In the genomic region with DNA sequence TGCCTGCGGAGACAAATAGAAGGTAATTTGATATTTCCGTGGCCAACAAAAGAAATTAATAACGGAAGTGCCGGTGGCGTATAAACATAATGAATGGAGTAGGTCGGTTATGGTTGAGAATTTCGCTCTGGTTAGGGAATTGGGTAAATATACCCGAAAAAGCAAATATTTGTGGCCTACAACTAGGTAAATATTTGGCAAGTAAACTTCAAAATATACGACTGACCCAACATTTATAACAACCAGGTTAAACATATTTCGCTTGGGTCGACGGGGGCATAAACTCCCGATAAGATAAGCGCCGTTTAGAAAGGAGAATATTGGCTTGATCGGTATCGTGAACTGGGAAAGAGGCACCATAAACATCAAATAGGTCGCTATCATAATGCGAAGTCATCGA, we compare ENCODE assay signal across 1 fruit fly cellular context.
TF ChIP-seq lines count a peak whose summit lies in the region.

No protein-coding gene starts in this region.

TF ChIP-seq in whole organism, embryonic, 481 proteins besides CTCF, POLR2A, EP300 and RAD21 (continued from another document and continues in another):
- TF ChIP-seq NK7.1 (GFP tag; optimal IDR thresholded peaks at IDR 0.05; lab: Kevin White, UChicago) (no peak), Blimp-1 (GFP tag; optimal IDR thresholded peaks at IDR 0.05; lab: Kevin White, UChicago) (no peak), CG14441 (GFP tag; IDR thresholded peaks at IDR 0.05; lab: Robert Waterston, UW) (no peak), grau (tag; optimal IDR thresholded peaks at IDR 0.05; lab: Kevin White, UChicago) (no peak), CG31365 (tag; optimal IDR thresholded peaks at IDR 0.05; lab: Kevin White, UChicago) (peak; percentile 25), CG12219 (GFP tag; optimal IDR thresholded peaks at IDR 0.05; lab: Kevin White, UChicago) (peak; percentile 57), Lim3 (GFP tag; IDR thresholded peaks at IDR 0.05; lab: Robert Waterston, UW) (no peak), Six4 (GFP tag; optimal IDR thresholded peaks at IDR 0.05; lab: Kevin White, UChicago) (no peak), CG3838 (GFP tag; optimal IDR thresholded peaks at IDR 0.05; lab: Kevin White, UChicago) (no peak), CG11247 (GFP tag; IDR thresholded peaks at IDR 0.05; lab: Robert Waterston, UW) (no peak), CG11504 (tag; optimal IDR thresholded peaks at IDR 0.05; lab: Kevin White, UChicago) (no peak), hbn (GFP tag; IDR thresholded peaks at IDR 0.05; lab: Robert Waterston, UW; ENCODE audit: partially characterized antibody) (no peak), CG9437 (GFP tag; optimal IDR thresholded peaks at IDR 0.05; lab: Kevin White, UChicago) (no peak), Poxn (GFP tag; IDR thresholded peaks at IDR 0.05; lab: Robert Waterston, UW) (no peak), klu (GFP tag; IDR thresholded peaks at IDR 0.05; lab: Robert Waterston, UW) (no peak), CG12071 (GFP tag; optimal IDR thresholded peaks at IDR 0.05; lab: Kevin White, UChicago) (no peak), CG14050 (GFP tag; IDR thresholded peaks at IDR 0.05; lab: Robert Waterston, UW) (no peak), H15 (GFP tag; IDR thresholded peaks at IDR 0.05; lab: Robert Waterston, UW) (no peak), CG9876 (GFP tag; optimal IDR thresholded peaks at IDR 0.05; lab: Kevin White, UChicago) (no peak), dysf (GFP tag; IDR thresholded peaks at IDR 0.05; lab: Robert Waterston, UW) (no peak), lola (GFP tag; optimal IDR thresholded peaks at IDR 0.05; lab: Kevin White, UChicago) (peak in 1 of 3 experiments; percentile 78), CG31388 (GFP tag; optimal IDR thresholded peaks at IDR 0.05; lab: Kevin White, UChicago) (no peak), dm (GFP tag; optimal IDR thresholded peaks at IDR 0.05; lab: Kevin White, UChicago) (no peak), cad (GFP tag; optimal IDR thresholded peaks at IDR 0.05; lab: Kevin White, UChicago) (no peak), CG16815 (GFP tag; optimal IDR thresholded peaks at IDR 0.05; lab: Kevin White, UChicago) (no peak), CG1529 (GFP tag; optimal IDR thresholded peaks at IDR 0.05; lab: Kevin White, UChicago) (peak; percentile 27), salm (tag; optimal IDR thresholded peaks at IDR 0.05; lab: Kevin White, UChicago) (peak; percentile 71), slbo (GFP tag; IDR thresholded peaks at IDR 0.05; lab: Robert Waterston, UW) (no peak), CG30020 (tag; optimal IDR thresholded peaks at IDR 0.05; lab: Kevin White, UChicago) (no peak), jumu (GFP tag; optimal IDR thresholded peaks at IDR 0.05; lab: Kevin White, UChicago) (no peak), ham (GFP tag; IDR thresholded peaks at IDR 0.05; lab: Robert Waterston, UW) (no peak), maf-S (GFP tag; optimal IDR thresholded peaks at IDR 0.05; lab: Kevin White, UChicago) (no peak), Ets65A (GFP tag; lab: Kevin White, UChicago) (peak; percentile 31), slp2 (GFP tag; optimal IDR thresholded peaks at IDR 0.05; lab: Kevin White, UChicago) (no peak), CG9932 (GFP tag; IDR thresholded peaks at IDR 0.05; lab: Robert Waterston, UW) (no peak), ken (GFP tag; IDR thresholded peaks at IDR 0.05; lab: Robert Waterston, UW) (no peak), caup (GFP tag; optimal IDR thresholded peaks at IDR 0.05; lab: Kevin White, UChicago; ENCODE audit: severe bottlenecking) (no peak), Hr3 (GFP tag; optimal IDR thresholded peaks at IDR 0.05; lab: Kevin White, UChicago) (no peak), CG16863 (GFP tag; optimal IDR thresholded peaks at IDR 0.05; lab: Kevin White, UChicago) (no peak), en (GFP tag; optimal IDR thresholded peaks at IDR 0.05; lab: Kevin White, UChicago) (no peak), CG6689 (GFP tag; IDR thresholded peaks at IDR 0.05; lab: Robert Waterston, UW) (no peak), HLH4C (GFP tag; IDR thresholded peaks at IDR 0.05; lab: Robert Waterston, UW; ENCODE audit: partially characterized antibody) (no peak), sc (optimal IDR thresholded peaks at IDR 0.05; lab: Kevin White, UChicago) (no peak), sc (GFP tag; optimal IDR thresholded peaks at IDR 0.05; lab: Kevin White, UChicago) (peak; percentile 43), gfzf (GFP tag; optimal IDR thresholded peaks at IDR 0.05; lab: Kevin White, UChicago) (no peak), twi (tag; optimal IDR thresholded peaks at IDR 0.05; lab: Kevin White, UChicago) (peak; percentile 46), Usf (GFP tag; optimal IDR thresholded peaks at IDR 0.05; lab: Kevin White, UChicago) (no peak), ems (GFP tag; optimal IDR thresholded peaks at IDR 0.05; lab: Kevin White, UChicago) (no peak), CG17359 (tag; optimal IDR thresholded peaks at IDR 0.05; lab: Kevin White, UChicago) (no peak), CG3726 (GFP tag; IDR thresholded peaks at IDR 0.05; lab: Robert Waterston, UW) (no peak), Oaz (GFP tag; IDR thresholded peaks at IDR 0.05; lab: Robert Waterston, UW) (no peak), Dek (tag; optimal IDR thresholded peaks at IDR 0.05; lab: Kevin White, UChicago) (no peak), Max (GFP tag; optimal IDR thresholded peaks at IDR 0.05; lab: Kevin White, UChicago) (no peak), HLHmδ (GFP tag; optimal IDR thresholded peaks at IDR 0.05; lab: Kevin White, UChicago) (peak; percentile 68), CG13296 (GFP tag; optimal IDR thresholded peaks at IDR 0.05; lab: Kevin White, UChicago) (no peak), row (GFP tag; IDR thresholded peaks at IDR 0.05; lab: Robert Waterston, UW) (no peak), CG8944 (GFP tag; optimal IDR thresholded peaks at IDR 0.05; lab: Kevin White, UChicago) (no peak), ci (GFP tag; IDR thresholded peaks at IDR 0.05; lab: Robert Waterston, UW) (0 out of 3 replicates have a peak, but pooled peaks have one; percentile 55), CG4424 (GFP tag; optimal IDR thresholded peaks at IDR 0.05; lab: Kevin White, UChicago) (peak; percentile 23), MBD-R2 (GFP tag; IDR thresholded peaks at IDR 0.05; lab: Robert Waterston, UW) (no peak), CG2889 (GFP tag; IDR thresholded peaks at IDR 0.05; lab: Robert Waterston, UW) (no peak), CG4617 (GFP tag; optimal IDR thresholded peaks at IDR 0.05; lab: Kevin White, UChicago; ENCODE audit: borderline replicate concordance) (no peak), gcm (GFP tag; optimal IDR thresholded peaks at IDR 0.05; lab: Kevin White, UChicago) (peak; percentile 75), C15 (GFP tag; IDR thresholded peaks at IDR 0.05; lab: Robert Waterston, UW) (no peak), CG6654 (GFP tag; optimal IDR thresholded peaks at IDR 0.05; lab: Kevin White, UChicago) (no peak), CrebB (tag; optimal IDR thresholded peaks at IDR 0.05; lab: Kevin White, UChicago) (peak; percentile 78), Xrp1 (GFP tag; IDR thresholded peaks at IDR 0.05; lab: Robert Waterston, UW) (peak; percentile 77), CG15269 (tag; optimal IDR thresholded peaks at IDR 0.05; lab: Kevin White, UChicago) (no peak), Hsf (GFP tag; optimal IDR thresholded peaks at IDR 0.05; lab: Kevin White, UChicago) (no peak), CG43689 (GFP tag; IDR thresholded peaks at IDR 0.05; lab: Robert Waterston, UW) (no peak), lbe (GFP tag; optimal IDR thresholded peaks at IDR 0.05; lab: Kevin White, UChicago) (no peak), CG11696 (GFP tag; IDR thresholded peaks at IDR 0.05; lab: Robert Waterston, UW) (0 out of 2 replicates have a peak, but pooled peaks have one; percentile 25), Med (GFP tag; lab: Kevin White, UChicago) (peak; percentile 75), usp (GFP tag; optimal IDR thresholded peaks at IDR 0.05; lab: Kevin White, UChicago) (no peak), CG16779 (GFP tag; IDR thresholded peaks at IDR 0.05; lab: Robert Waterston, UW) (no peak), seq (GFP tag; IDR thresholded peaks at IDR 0.05; lab: Robert Waterston, UW) (no peak), CG10959 (GFP tag; IDR thresholded peaks at IDR 0.05; lab: Robert Waterston, UW) (no peak), CG12236 (GFP tag; optimal IDR thresholded peaks at IDR 0.05; lab: Kevin White, UChicago) (peak; percentile 17), CG9817 (tag; optimal IDR thresholded peaks at IDR 0.05; lab: Kevin White, UChicago) (no peak), Doc3 (GFP tag; IDR thresholded peaks at IDR 0.05; lab: Robert Waterston, UW; ENCODE audit: partially characterized antibody) (no peak), zen2 (GFP tag; IDR thresholded peaks at IDR 0.05; lab: Robert Waterston, UW; ENCODE audit: partially characterized antibody) (no peak), CG18011 (GFP tag; optimal IDR thresholded peaks at IDR 0.05; lab: Kevin White, UChicago) (no peak), ATbp (GFP tag; optimal IDR thresholded peaks at IDR 0.05; lab: Kevin White, UChicago) (peak; percentile 62), CG18599 (GFP tag; optimal IDR thresholded peaks at IDR 0.05; lab: Kevin White, UChicago) (no peak), Sry-δ (GFP tag; optimal IDR thresholded peaks at IDR 0.05; lab: Kevin White, UChicago) (no peak), tap (tag; optimal IDR thresholded peaks at IDR 0.05; lab: Kevin White, UChicago) (no peak), tin (GFP tag; optimal IDR thresholded peaks at IDR 0.05; lab: Kevin White, UChicago) (no peak), CG1233 (GFP tag; optimal IDR thresholded peaks at IDR 0.05; lab: Kevin White, UChicago) (peak; percentile 81), Side (GFP tag; optimal IDR thresholded peaks at IDR 0.05; lab: Kevin White, UChicago) (peak; percentile 53), CG2678 (tag; optimal IDR thresholded peaks at IDR 0.05; lab: Kevin White, UChicago) (no peak), ranshi (GFP tag; IDR thresholded peaks at IDR 0.05; lab: Robert Waterston, UW) (no peak), MESR4 (GFP tag; optimal IDR thresholded peaks at IDR 0.05; lab: Kevin White, UChicago) (no peak), Sox100B (GFP tag; optimal IDR thresholded peaks at IDR 0.05; lab: Kevin White, UChicago) (no peak), CG9609 (GFP tag; optimal IDR thresholded peaks at IDR 0.05; lab: Kevin White, UChicago) (no peak), CG2116 (GFP tag; optimal IDR thresholded peaks at IDR 0.05; lab: Kevin White, UChicago) (peak; percentile 38), CG14860 (GFP tag; IDR thresholded peaks at IDR 0.05; lab: Robert Waterston, UW; ENCODE audit: partially characterized antibody) (no peak), tgo (GFP tag; IDR thresholded peaks at IDR 0.05; lab: Robert Waterston, UW) (no peak), stc (GFP tag; IDR thresholded peaks at IDR 0.05; lab: Robert Waterston, UW) (no peak), knrl (GFP tag; IDR thresholded peaks at IDR 0.05; lab: Robert Waterston, UW; ENCODE audit: partially characterized antibody) (no peak), CG9797 (GFP tag; optimal IDR thresholded peaks at IDR 0.05; lab: Kevin White, UChicago) (peak; percentile 9), Dfd (GFP tag; optimal IDR thresholded peaks at IDR 0.05; lab: Kevin White, UChicago) (no peak), ato (GFP tag; IDR thresholded peaks at IDR 0.05; lab: Robert Waterston, UW; ENCODE audit: partially characterized antibody) (no peak), fd102C (GFP tag; optimal IDR thresholded peaks at IDR 0.05; lab: Kevin White, UChicago) (peak; percentile 94), CG8281 (tag; optimal IDR thresholded peaks at IDR 0.05; lab: Kevin White, UChicago) (no peak), Fer2 (tag; optimal IDR thresholded peaks at IDR 0.05; lab: Kevin White, UChicago) (no peak), CG5953 (GFP tag; IDR thresholded peaks at IDR 0.05; lab: Robert Waterston, UW) (no peak), Abd-B (GFP tag; optimal IDR thresholded peaks at IDR 0.05; lab: Kevin White, UChicago) (no peak), CG12391 (tag; optimal IDR thresholded peaks at IDR 0.05; lab: Kevin White, UChicago) (peak; percentile 34), CG1792 (GFP tag; optimal IDR thresholded peaks at IDR 0.05; lab: Kevin White, UChicago) (peak; percentile 13), Sin3A (optimal IDR thresholded peaks at IDR 0.05; lab: Kevin White, UChicago) (no peak), CG32772 (GFP tag; IDR thresholded peaks at IDR 0.05; lab: Robert Waterston, UW) (no peak), CG3407 (GFP tag; optimal IDR thresholded peaks at IDR 0.05; lab: Kevin White, UChicago) (peak; percentile 64), CG7839 (tag; optimal IDR thresholded peaks at IDR 0.05; lab: Kevin White, UChicago) (no peak), CG6791 (GFP tag; IDR thresholded peaks at IDR 0.05; lab: Robert Waterston, UW; ENCODE audit: partially characterized antibody) (no peak), sens (GFP tag; lab: Kevin White, UChicago) (peak; percentile 95), CG4328 (GFP tag; optimal IDR thresholded peaks at IDR 0.05; lab: Kevin White, UChicago) (peak; percentile 7), CG7271 (tag; optimal IDR thresholded peaks at IDR 0.05; lab: Kevin White, UChicago) (peak; percentile 87), chn (GFP tag; optimal IDR thresholded peaks at IDR 0.05; lab: Kevin White, UChicago) (no peak), zen (tag; optimal IDR thresholded peaks at IDR 0.05; lab: Kevin White, UChicago) (peak; percentile 61), Drgx (GFP tag; IDR thresholded peaks at IDR 0.05; lab: Robert Waterston, UW) (no peak), CG1647 (GFP tag; optimal IDR thresholded peaks at IDR 0.05; lab: Kevin White, UChicago) (no peak), scrt (GFP tag; optimal IDR thresholded peaks at IDR 0.05; lab: Kevin White, UChicago) (no peak), pnt (GFP tag; optimal IDR thresholded peaks at IDR 0.05; lab: Kevin White, UChicago) (no peak), CG3163 (GFP tag; optimal IDR thresholded peaks at IDR 0.05; lab: Kevin White, UChicago) (no peak), pum (GFP tag; optimal IDR thresholded peaks at IDR 0.05; lab: Kevin White, UChicago) (no peak), cg (GFP tag; optimal IDR thresholded peaks at IDR 0.05; lab: Kevin White, UChicago) (no peak), Kr (GFP tag; optimal IDR thresholded peaks at IDR 0.05; lab: Kevin White, UChicago) (peak; percentile 97), Optix (GFP tag; IDR thresholded peaks at IDR 0.05; lab: Robert Waterston, UW) (no peak), Deaf1 (tag; optimal IDR thresholded peaks at IDR 0.05; lab: Kevin White, UChicago) (no peak), pan (optimal IDR thresholded peaks at IDR 0.05; lab: Kevin White, UChicago) (no peak), pan (GFP tag; optimal IDR thresholded peaks at IDR 0.05 in 1 of 2, IDR thresholded peaks at IDR 0.05 in 1 of 2) (no peak), CG18262 (tag; optimal IDR thresholded peaks at IDR 0.05; lab: Kevin White, UChicago) (peak; percentile 76), phol (tag; optimal IDR thresholded peaks at IDR 0.05; lab: Kevin White, UChicago) (peak; percentile 1), Dref (GFP tag; IDR thresholded peaks at IDR 0.05; lab: Robert Waterston, UW) (no peak)
